Worm (Caenorhabditis elegans): ENCODE data around the gene F54H12.4.

DNA sequence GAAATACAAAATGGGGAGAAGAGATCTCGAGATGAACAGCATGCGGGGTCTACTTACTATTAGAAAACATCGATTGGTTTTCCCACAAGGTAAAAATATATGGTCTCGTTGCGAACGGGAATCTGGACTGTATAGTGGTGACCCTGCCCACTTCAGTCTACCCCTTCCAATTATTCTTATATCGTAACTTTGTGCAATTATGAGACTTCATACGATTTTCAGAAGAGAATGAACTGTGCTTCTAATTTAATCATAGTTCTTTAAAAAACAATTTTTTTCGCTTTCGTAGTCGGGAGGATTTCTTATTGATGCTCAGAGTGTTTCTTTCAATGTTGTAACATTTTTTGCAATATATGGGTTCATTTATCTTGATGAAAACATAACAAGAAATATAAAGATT lies 9.5 kb upstream of the F54H12.4 start, which contains the start of gene F54H12.5:
- TF ChIP-seq egl-27 (tag; optimal IDR thresholded peaks at IDR 0.05) (no peak), lin-13 (GFP tag; optimal IDR thresholded peaks at IDR 0.05) (no peak), blmp-1 (tag; optimal IDR thresholded peaks at IDR 0.05) (no peak), efl-3 (GFP tag; optimal IDR thresholded peaks at IDR 0.05) (no peak), elt-2 (tag; optimal IDR thresholded peaks at IDR 0.05) (no peak), ceh-82 (tag; optimal IDR thresholded peaks at IDR 0.05) (no peak), unc-62 (GFP tag; optimal IDR thresholded peaks at IDR 0.05) (no peak), fos-1 (tag; optimal IDR thresholded peaks at IDR 0.05) (no peak), nhr-11 (tag; optimal IDR thresholded peaks at IDR 0.05) (no peak), nhr-76 (tag; optimal IDR thresholded peaks at IDR 0.05) (no peak)
